Fruit fly (Drosophila melanogaster) ovary, adult (tissue): Measurements from ENCODE around the gene CG34008.

Source experiments
- CG17801 ChIP-seq: fragments of 200-800 bp; optimal IDR thresholded peaks from 2 replicates; lab custom pipeline; 2019; ENCODE audit warnings: missing biosample characterization, mild to moderate bottlenecking, missing genetic modification characterization, moderate library complexity; ENCODE audit not compliant: partially characterized antibody

The CG34008 gene

dm6 chr3R:20549855-20550603 lies 31.3 kb downstream of the CG34008 start:
- peak; percentile 91 for TF ChIP-seq CG17801 (GFP tag; lab: Kevin White, UChicago)

dm6 chr3R:20549017-20549854 lies 32.1 kb downstream of the CG34008 start:
- TF ChIP-seq CG17801 (GFP tag; lab: Kevin White, UChicago) = no peak

- no peak for TF ChIP-seq CG17801 (GFP tag; lab: Kevin White, UChicago)
These were observed 33.1 kb downstream of the CG34008 start for dm6 chr3R:20548255-20548654.

- TF ChIP-seq CG17801 (GFP tag; lab: Kevin White, UChicago) = no peak
These were observed 33.6 kb downstream of the CG34008 start for dm6 chr3R:20547758-20548157.

- no peak for TF ChIP-seq CG17801 (GFP tag; lab: Kevin White, UChicago)
These were observed 34.4 kb downstream of the CG34008 start for dm6 chr3R:20546662-20547620.

dm6 chr3R:20545678-20546077 lies 35.6 kb downstream of the CG34008 start:
- no peak for TF ChIP-seq CG17801 (GFP tag; lab: Kevin White, UChicago)

- TF ChIP-seq CG17801 (GFP tag; lab: Kevin White, UChicago) = no peak
These were observed 36.4 kb downstream of the CG34008 start for dm6 chr3R:20544952-20545351.

dm6 chr3R:20543719-20544118 lies 37.6 kb downstream of the CG34008 start:
- TF ChIP-seq CG17801 (GFP tag; lab: Kevin White, UChicago) = no peak

- TF ChIP-seq CG17801 (GFP tag; lab: Kevin White, UChicago) = no peak
These were observed 38.1 kb downstream of the CG34008 start for dm6 chr3R:20543220-20543619.

- peak; percentile 7 for TF ChIP-seq CG17801 (GFP tag; lab: Kevin White, UChicago)
These were observed 38.8 kb downstream of the CG34008 start for dm6 chr3R:20542283-20543144.

dm6 chr3R:20534575-20534974 lies 46.7 kb downstream of the CG34008 start, which contains the start of the genes MtnE and MtnD:
TSS of gene MtnE (minus strand) at chr3R:20534704.
TSS of gene MtnD (plus strand) at chr3R:20534962.
- no peak for TF ChIP-seq CG17801 (GFP tag; lab: Kevin White, UChicago)
